Fruit fly (Drosophila melanogaster) whole organism, embryonic: ENCODE measurements around the gene Cpsf73.

Experiments
- Adf1 ChIP-seq: fragments of 200-800 bp; sonication (Bioruptor generic); IDR thresholded peaks from 2 replicates; pipeline ENCODE4 v1.3.6; 2022; ENCODE audit warnings: missing biosample characterization, missing genetic modification characterization
- CG10321 ChIP-seq: fragments of 200-800 bp; sonication (Bioruptor generic); IDR thresholded peaks from 2 replicates; pipeline ENCODE4 v1.3.6; 2022; ENCODE audit warnings: missing biosample characterization, missing genetic modification characterization
- CG7357 ChIP-seq: fragments of 200-800 bp; sonication (Bioruptor generic); IDR thresholded peaks from 3 replicates; pipeline ENCODE4 v1.3.6; 2022; ENCODE audit warnings: missing biosample characterization, missing genetic modification characterization
- CG8478 ChIP-seq: fragments of >200 bp; optimal IDR thresholded peaks from 2 replicates; lab custom pipeline; 2018
- Hsf ChIP-seq: fragments of 200-800 bp; sonication (Bioruptor generic); optimal IDR thresholded peaks from 3 replicates; lab custom pipeline; 2016; ENCODE audit warnings: missing biosample characterization, missing genetic modification characterization
- MBD-R2 ChIP-seq: fragments of 200-800 bp; sonication (Bioruptor generic); IDR thresholded peaks from 2 replicates; pipeline ENCODE4 v1.3.6; 2022; ENCODE audit warnings: missing biosample characterization, missing genetic modification characterization
- abd-A ChIP-seq: fragments of 200-800 bp; sonication (Bioruptor generic); optimal IDR thresholded peaks from 3 replicates; lab custom pipeline; 2019; ENCODE audit warnings: missing biosample characterization, mild to moderate bottlenecking, missing genetic modification characterization, moderate library complexity
- crp ChIP-seq, 2 experiments: fragments of 200-800 bp; sonication (Bioruptor generic); optimal IDR thresholded peaks; 2 replicates in 1 of 2; 3 replicates in 1 of 2; lab custom pipeline; 2017; ENCODE audit warnings: missing biosample characterization in 2 of 2, missing genetic modification characterization in 2 of 2, mild to moderate bottlenecking in 1 of 2, moderate library complexity in 1 of 2
- h ChIP-seq: fragments of >200 bp; optimal IDR thresholded peaks from 2 replicates; lab custom pipeline; 2017
- her ChIP-seq: fragments of 200-800 bp; sonication (Bioruptor generic); optimal IDR thresholded peaks from 2 replicates; lab custom pipeline; 2016; ENCODE audit warnings: missing biosample characterization, missing genetic modification characterization
- onecut ChIP-seq: fragments of 200-800 bp; sonication (Bioruptor generic); IDR thresholded peaks from 2 replicates; pipeline ENCODE4 v1.3.6; 2022; ENCODE audit warnings: missing biosample characterization, missing genetic modification characterization
- row ChIP-seq: fragments of 200-800 bp; sonication (Bioruptor generic); IDR thresholded peaks from 3 replicates; pipeline ENCODE4 v1.3.6; 2022; ENCODE audit warnings: missing biosample characterization, missing genetic modification characterization
- trem ChIP-seq: fragments of 200-800 bp; optimal IDR thresholded peaks from 3 replicates; lab custom pipeline; 2019; ENCODE audit warnings: missing biosample characterization, mild to moderate bottlenecking, missing genetic modification characterization, moderate library complexity

- TF ChIP-seq row (GFP tag; lab: Robert Waterston, UW) (no peak), Adf1 (GFP tag; lab: Robert Waterston, UW) (no peak), MBD-R2 (GFP tag; lab: Robert Waterston, UW) (no peak), h (lab: Kevin White, UChicago) (no peak), CG10321 (GFP tag; lab: Robert Waterston, UW) (no peak), Hsf (GFP tag; lab: Kevin White, UChicago) (no peak), CG8478 (lab: Kevin White, UChicago) (no peak), abd-A (tag; lab: Kevin White, UChicago) (no peak), her (GFP tag; lab: Kevin White, UChicago) (no peak), trem (tag; lab: Kevin White, UChicago) (no peak), CG7357 (no peak), onecut (no peak), crp (GFP tag; optimal IDR thresholded peaks at IDR 0.05; lab: Kevin White, UChicago) (no peak)
Measured at dm6 chr3R:18665061-18665460, 1.7 kb upstream of the Cpsf73 start, which contains the start of gene CG31231.
